Fruit fly (Drosophila melanogaster) Kc167 (cell line): Measurements from ENCODE around the gene RIOK2.

Experiments
- h ChIP-seq: fragments of >200 bp; optimal IDR thresholded peaks from 3 replicates; lab custom pipeline; 2018; ENCODE audit warnings: missing external identifiers
- insv ChIP-seq: fragments of >200 bp; optimal IDR thresholded peaks from 3 replicates; lab custom pipeline; 2018; ENCODE audit warnings: missing external identifiers
- psq ChIP-seq: fragments of >200 bp; optimal IDR thresholded peaks from 2 replicates; lab custom pipeline; 2017; ENCODE audit warnings: missing external identifiers

DNA sequence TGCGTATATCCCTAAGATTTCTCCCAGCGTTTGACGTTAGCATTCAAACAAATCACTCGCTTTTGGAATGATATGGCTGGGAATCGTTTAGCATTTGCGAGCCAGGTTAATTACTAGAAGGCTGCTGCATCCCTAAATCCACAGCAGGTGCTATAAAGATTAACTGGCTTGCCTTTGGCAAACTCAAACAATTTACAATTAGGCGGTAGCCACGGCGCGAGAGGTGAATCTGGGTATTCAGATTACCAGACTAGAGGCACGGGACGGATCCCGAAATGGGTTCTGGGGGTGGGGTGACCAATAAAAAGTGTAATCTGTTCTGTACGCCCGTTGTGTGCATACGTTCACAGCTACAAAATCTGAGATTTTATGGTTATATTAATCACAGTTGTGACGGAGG, 15.5 kb downstream of the RIOK2 start, which contains the start of gene CG11892:
- no peak for TF ChIP-seq psq (lab: Kevin White, UChicago)
- TF ChIP-seq h (lab: Kevin White, UChicago), result no peak
- TF ChIP-seq insv, result no peak
